Worm (Caenorhabditis elegans): ENCODE data around the gene C08E8.9.

DNA sequence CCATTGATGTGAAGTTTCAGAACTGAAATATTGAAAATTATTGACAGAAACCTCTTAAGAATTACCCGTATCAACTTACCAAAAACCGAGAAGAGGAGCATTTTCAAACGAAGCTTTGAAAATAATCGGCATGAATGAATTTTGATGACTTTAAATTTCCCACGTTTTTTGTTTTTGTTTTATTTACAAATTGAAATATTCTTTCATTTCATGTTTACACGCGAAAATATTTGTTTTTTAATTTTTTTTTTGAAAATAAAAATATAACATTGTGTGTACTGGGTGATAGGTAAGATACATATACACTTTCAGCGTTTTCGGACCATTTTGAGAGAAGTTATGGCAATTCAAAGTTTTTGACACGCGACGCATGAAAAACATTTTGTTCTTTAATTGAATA is 31.0 kb downstream of the C08E8.9 start, which contains the start of gene Y51A2B.9:
- TF ChIP-seq lin-13 (GFP tag; optimal IDR thresholded peaks at IDR 0.05) (no peak), unc-62 (GFP tag; optimal IDR thresholded peaks at IDR 0.05 in 1 of 2) (no peak), unc-62 (tag; optimal IDR thresholded peaks at IDR 0.05) (no peak), T20F7.1 (GFP tag; optimal IDR thresholded peaks at IDR 0.05) (no peak), unc-130 (GFP tag; optimal IDR thresholded peaks at IDR 0.05) (no peak), nhr-42 (GFP tag; IDR thresholded peaks at IDR 0.05) (no peak), nhr-111 (GFP tag; optimal IDR thresholded peaks at IDR 0.05) (no peak), mep-1 (tag; optimal IDR thresholded peaks at IDR 0.05) (no peak), nhr-11 (tag; optimal IDR thresholded peaks at IDR 0.05) (no peak), Y5F2A.4 (GFP tag; optimal IDR thresholded peaks at IDR 0.05) (no peak)
